Worm (Caenorhabditis elegans): ENCODE results near the gene nep-21.
"Not testable (repeated sequence)": the region's sequence is repeated elsewhere in the genome, so short reads cannot be mapped to it uniquely, and the experiment has no call there.

ce11 chrV:14274268-14274667 lies 48.0 kb upstream of the nep-21 start, which contains the start of gene F40G12.7:
- TF ChIP-seq cey-2 (tag; optimal IDR thresholded peaks at IDR 0.05; ENCODE audit: borderline replicate concordance, insufficient read depth); pha-4 (GFP tag; IDR thresholded peaks at IDR 0.05); pha-4 (tag; optimal IDR thresholded peaks at IDR 0.05); nhr-11 (tag; optimal IDR thresholded peaks at IDR 0.05); daf-8 (GFP tag; IDR thresholded peaks at IDR 0.05); ama-1 (optimal IDR thresholded peaks at IDR 0.05); egl-43 (GFP tag; IDR thresholded peaks at IDR 0.05); mep-1 (tag; optimal IDR thresholded peaks at IDR 0.05); unc-62 (GFP tag; optimal IDR thresholded peaks at IDR 0.05 in 1 of 2); unc-62 (tag; optimal IDR thresholded peaks at IDR 0.05); ceh-62 (tag; optimal IDR thresholded peaks at IDR 0.05); ZK337.2 (GFP tag; IDR thresholded peaks at IDR 0.05): not testable (repeated sequence)
